Worm (Caenorhabditis elegans) whole organism, L4 larva: ENCODE data around the gene fzr-1.

ENCODE experiments used
- D1046.2 ChIP-seq: fragments of 200-800 bp; sonication (Bioruptor generic); IDR thresholded peaks from 2 replicates; pipeline ENCODE4 v1.3.6; 2022; ENCODE audit warnings: missing genetic modification characterization, missing compliant biosample characterization
- F10B5.3 ChIP-seq: sonication (generic microtip); optimal IDR thresholded peaks from 2 replicates; lab custom pipeline; 2016; ENCODE audit warnings: mild to moderate bottlenecking, missing genetic modification characterization, missing compliant biosample characterization
- F44E2.7 ChIP-seq: fragments of 200-800 bp; sonication (Bioruptor generic); IDR thresholded peaks from 2 replicates; pipeline ENCODE4 v2.1.2; 2022; ENCODE audit warnings: missing genetic modification characterization, missing compliant biosample characterization
- F49E8.2 ChIP-seq: sonication (generic microtip); optimal IDR thresholded peaks from 2 replicates; lab custom pipeline; 2016; ENCODE audit warnings: missing compliant biosample characterization, mild to moderate bottlenecking, missing genetic modification characterization, borderline replicate concordance
- Y48G9A.11 ChIP-seq: fragments of 200-800 bp; sonication (Bioruptor generic); IDR thresholded peaks from 2 replicates; pipeline ENCODE4 v1.3.6; 2022; ENCODE audit warnings: missing genetic modification reagents, missing genetic modification characterization, missing compliant biosample characterization
- Y5F2A.4 ChIP-seq: fragments of 200-800 bp; sonication (Bioruptor generic); optimal IDR thresholded peaks from 2 replicates; lab custom pipeline; 2018; ENCODE audit warnings: mild to moderate bottlenecking, missing genetic modification characterization, missing compliant biosample characterization
- ZK546.5 ChIP-seq, 2 experiments: sonication (generic microtip); optimal IDR thresholded peaks; 2 replicates each; lab custom pipeline; 2017; ENCODE audit warnings: missing biosample characterization in 2 of 2, missing genetic modification characterization in 2 of 2
- aha-1 ChIP-seq: fragments of 150-350 bp; peaks from one replicate; lab custom pipeline; 2014; ENCODE audit warnings: missing biosample characterization, missing genetic modification characterization
- arid-1 ChIP-seq: fragments of 200-800 bp; sonication (Bioruptor generic); conservative IDR thresholded peaks from 2 replicates; pipeline ENCODE4 v1.3.6; 2022; ENCODE audit warnings: missing genetic modification reagents, missing genetic modification characterization, missing compliant biosample characterization
- attf-4 ChIP-seq: sonication (generic microtip); optimal IDR thresholded peaks from 3 replicates; lab custom pipeline; 2017; ENCODE audit warnings: missing biosample characterization, missing genetic modification characterization
- ceh-32 ChIP-seq: sonication (generic microtip); optimal IDR thresholded peaks from 2 replicates; lab custom pipeline; 2016; ENCODE audit warnings: mild to moderate bottlenecking, missing genetic modification characterization, missing compliant biosample characterization; ENCODE audit not compliant: poor library complexity
- ceh-62 ChIP-seq: sonication (generic microtip); optimal IDR thresholded peaks from 2 replicates; lab custom pipeline; 2017; ENCODE audit warnings: missing biosample characterization, missing genetic modification characterization
- ces-1 ChIP-seq: fragments of 150-350 bp; sonication (generic microtip); optimal IDR thresholded peaks from 4 replicates; lab custom pipeline; 2014; ENCODE audit warnings: missing biosample characterization, missing genetic modification reagents, missing genetic modification characterization
- daf-12 ChIP-seq: fragments of 150-350 bp; optimal IDR thresholded peaks from 2 replicates; lab custom pipeline; 2014; ENCODE audit warnings: missing biosample characterization, missing genetic modification reagents, missing genetic modification characterization
- daf-16 ChIP-seq, 3 experiments: sonication (generic microtip); optimal IDR thresholded peaks; 2 replicates each; lab custom pipeline; 2016 to 2017; ENCODE audit warnings: missing genetic modification characterization in 3 of 3, missing genetic modification reagents in 3 of 3, mild to moderate bottlenecking in 2 of 3, missing compliant biosample characterization in 2 of 3, missing biosample characterization in 1 of 3, moderate library complexity in 1 of 3
- daf-8 ChIP-seq: fragments of 200-800 bp; sonication (Bioruptor generic); IDR thresholded peaks from 2 replicates; pipeline ENCODE4 v1.3.6; 2022; ENCODE audit warnings: missing genetic modification characterization, missing compliant biosample characterization
- dmd-6 ChIP-seq: fragments of 200-800 bp; sonication (Bioruptor generic); IDR thresholded peaks from 2 replicates; pipeline ENCODE4 v1.3.6; 2022; ENCODE audit warnings: missing genetic modification reagents, missing genetic modification characterization, missing compliant biosample characterization
- dmd-8 ChIP-seq: fragments of 200-800 bp; sonication (Bioruptor generic); IDR thresholded peaks from 2 replicates; pipeline ENCODE4 v1.3.6; 2022; ENCODE audit warnings: missing genetic modification characterization, missing compliant biosample characterization
- dmd-9 ChIP-seq: fragments of 200-800 bp; sonication (Bioruptor generic); IDR thresholded peaks from 2 replicates; pipeline ENCODE4 v1.3.6; 2022; ENCODE audit warnings: missing genetic modification reagents, missing genetic modification characterization, missing compliant biosample characterization
- dve-1 ChIP-seq: sonication (generic microtip); optimal IDR thresholded peaks from 2 replicates; lab custom pipeline; 2017; ENCODE audit warnings: antibody characterized with exemption, mild to moderate bottlenecking, missing genetic modification characterization, missing compliant biosample characterization; ENCODE audit not compliant: insufficient read depth
- egl-27 ChIP-seq: sonication (generic microtip); optimal IDR thresholded peaks from 3 replicates; lab custom pipeline; 2017; ENCODE audit warnings: missing biosample characterization, missing genetic modification reagents, missing genetic modification characterization
- fkh-10 ChIP-seq: fragments of 150-350 bp; optimal IDR thresholded peaks from 2 replicates; lab custom pipeline; 2014; ENCODE audit warnings: missing biosample characterization, missing genetic modification reagents, missing genetic modification characterization
- fos-1 ChIP-seq: fragments of 150-350 bp; optimal IDR thresholded peaks from 2 replicates; lab custom pipeline; 2014; ENCODE audit warnings: missing biosample characterization, missing genetic modification characterization
- hif-1 ChIP-seq, 2 experiments: sonication (generic microtip); optimal IDR thresholded peaks; 2 replicates each; lab custom pipeline; 2016 to 2017; ENCODE audit warnings: missing compliant biosample characterization in 2 of 2, missing genetic modification characterization in 2 of 2, missing genetic modification reagents in 2 of 2, missing genotype in 2 of 2, mild to moderate bottlenecking in 1 of 2
- hlh-30 ChIP-seq: sonication (generic microtip); optimal IDR thresholded peaks from 2 replicates; lab custom pipeline; 2017; ENCODE audit warnings: antibody characterized with exemption, mild to moderate bottlenecking, missing genetic modification characterization, missing compliant biosample characterization; ENCODE audit not compliant: insufficient read depth
- lim-7 ChIP-seq: fragments of 200-800 bp; sonication (Bioruptor generic); IDR thresholded peaks from 2 replicates; pipeline ENCODE4 v1.3.6; 2022; ENCODE audit warnings: missing genetic modification characterization, missing compliant biosample characterization
- lin-1 ChIP-seq: fragments of 200-800 bp; sonication (Bioruptor generic); IDR thresholded peaks from 2 replicates; pipeline ENCODE4 v1.3.6; 2022; ENCODE audit warnings: missing genetic modification reagents, missing genetic modification characterization, missing compliant biosample characterization
- lir-3 ChIP-seq: sonication (generic microtip); optimal IDR thresholded peaks from 2 replicates; lab custom pipeline; 2016; ENCODE audit warnings: mild to moderate bottlenecking, missing genetic modification characterization, missing compliant biosample characterization
- lsy-2 ChIP-seq, 2 experiments: fragments of 150-350 bp in 1 of 2; sonication (generic microtip) in 1 of 2; optimal IDR thresholded peaks; 2 replicates each; lab custom pipeline; 2014 to 2017; ENCODE audit warnings: missing biosample characterization in 2 of 2, missing genetic modification characterization in 2 of 2
- madf-5 ChIP-seq, 2 experiments: fragments of 200-800 bp; sonication (Bioruptor generic); IDR thresholded peaks; 2 replicates each; pipeline ENCODE4 v1.3.6; 2022; ENCODE audit warnings: missing compliant biosample characterization in 2 of 2, missing genetic modification characterization in 2 of 2
- madf-9 ChIP-seq: fragments of 200-800 bp; sonication (Bioruptor generic); conservative IDR thresholded peaks from 2 replicates; pipeline ENCODE4 v1.3.6; 2022; ENCODE audit warnings: missing genetic modification reagents, missing genetic modification characterization, missing compliant biosample characterization
- mdl-1 ChIP-seq, 2 experiments: fragments of 150-350 bp in 1 of 2; sonication (generic microtip) in 1 of 2; optimal IDR thresholded peaks; 2 replicates each; lab custom pipeline; 2014 to 2017; ENCODE audit warnings: missing biosample characterization in 2 of 2, missing genetic modification characterization in 2 of 2
- mdt-29 ChIP-seq: fragments of 200-800 bp; sonication (Bioruptor generic); IDR thresholded peaks from 2 replicates; pipeline ENCODE4 v1.3.6; 2022; ENCODE audit warnings: missing genetic modification reagents, missing genetic modification characterization, missing compliant biosample characterization
- mxl-2 ChIP-seq: fragments of 200-800 bp; sonication (Bioruptor generic); conservative IDR thresholded peaks from 2 replicates; pipeline ENCODE4 v1.3.6; 2022; ENCODE audit warnings: missing genetic modification reagents, missing genetic modification characterization, missing compliant biosample characterization
- mxl-3 ChIP-seq: fragments of 200-800 bp; sonication (Bioruptor generic); optimal IDR thresholded peaks from 2 replicates; lab custom pipeline; 2018; ENCODE audit warnings: mild to moderate bottlenecking, missing genetic modification characterization, missing compliant biosample characterization
- nhr-10 ChIP-seq: fragments of 150-350 bp; optimal IDR thresholded peaks from 2 replicates; lab custom pipeline; 2014; ENCODE audit warnings: missing biosample characterization, missing genetic modification characterization
- nhr-111 ChIP-seq: fragments of 200-800 bp; sonication (Bioruptor generic); optimal IDR thresholded peaks from 2 replicates; lab custom pipeline; 2018; ENCODE audit warnings: mild to moderate bottlenecking, missing genetic modification characterization, missing compliant biosample characterization
- nhr-25 ChIP-seq: sonication (generic microtip); optimal IDR thresholded peaks from 2 replicates; lab custom pipeline; 2017; ENCODE audit warnings: missing genetic modification characterization, mild to moderate bottlenecking, missing compliant biosample characterization, antibody characterized with exemption, moderate library complexity, borderline replicate concordance; ENCODE audit not compliant: insufficient read depth
- nhr-28 ChIP-seq: fragments of 150-350 bp; optimal IDR thresholded peaks from 2 replicates; lab custom pipeline; 2014; ENCODE audit warnings: missing biosample characterization, missing genetic modification characterization
- nhr-48 ChIP-seq: sonication (generic microtip); optimal IDR thresholded peaks from 2 replicates; lab custom pipeline; 2016; ENCODE audit warnings: mild to moderate bottlenecking, missing genetic modification characterization, missing compliant biosample characterization
- nhr-77 ChIP-seq: fragments of 150-350 bp; optimal IDR thresholded peaks from 2 replicates; lab custom pipeline; 2014; ENCODE audit warnings: missing biosample characterization, missing genetic modification characterization
- pqm-1 ChIP-seq: sonication (generic microtip); optimal IDR thresholded peaks from 2 replicates; lab custom pipeline; 2017; ENCODE audit warnings: missing biosample characterization, missing genetic modification characterization
- spr-3 ChIP-seq: fragments of 200-800 bp; sonication (Bioruptor generic); optimal IDR thresholded peaks from 2 replicates; lab custom pipeline; 2018; ENCODE audit warnings: mild to moderate bottlenecking, missing genetic modification characterization, missing compliant biosample characterization
- tra-1 ChIP-seq: fragments of 200-800 bp; sonication (Bioruptor generic); IDR thresholded peaks from 2 replicates; pipeline ENCODE4 v1.3.6; 2022; ENCODE audit warnings: missing genetic modification reagents, missing genetic modification characterization, missing compliant biosample characterization
- unc-130 ChIP-seq: sonication (generic microtip); optimal IDR thresholded peaks from 2 replicates; lab custom pipeline; 2016; ENCODE audit warnings: missing genetic modification reagents, missing genetic modification characterization, missing compliant biosample characterization
- unc-62 ChIP-seq, 3 experiments: fragments of 150-350 bp in 1 of 3; sonication (generic microtip); optimal IDR thresholded peaks in 2 of 3; peaks in 1 of 3; 1 replicate in 1 of 3; 2 replicates in 2 of 3; lab custom pipeline; 2014 to 2017; ENCODE audit warnings: missing biosample characterization in 3 of 3, missing genetic modification characterization in 3 of 3, missing genetic modification reagents in 3 of 3, missing genotype in 1 of 3
- zfp-2 ChIP-seq: sonication (generic microtip); optimal IDR thresholded peaks from 2 replicates; lab custom pipeline; 2016; ENCODE audit warnings: mild to moderate bottlenecking, missing genetic modification characterization, missing compliant biosample characterization
- zfp-3 ChIP-seq: fragments of 200-800 bp; sonication (Bioruptor generic); conservative IDR thresholded peaks from 2 replicates; pipeline ENCODE4 v1.3.6; 2022; ENCODE audit warnings: missing genetic modification reagents, missing genetic modification characterization, missing compliant biosample characterization
- zip-11 ChIP-seq: fragments of 200-800 bp; sonication (Bioruptor generic); IDR thresholded peaks from 2 replicates; pipeline ENCODE4 v1.3.6; 2022; ENCODE audit warnings: missing genetic modification characterization, missing compliant biosample characterization

fzr-1 gene

DNA sequence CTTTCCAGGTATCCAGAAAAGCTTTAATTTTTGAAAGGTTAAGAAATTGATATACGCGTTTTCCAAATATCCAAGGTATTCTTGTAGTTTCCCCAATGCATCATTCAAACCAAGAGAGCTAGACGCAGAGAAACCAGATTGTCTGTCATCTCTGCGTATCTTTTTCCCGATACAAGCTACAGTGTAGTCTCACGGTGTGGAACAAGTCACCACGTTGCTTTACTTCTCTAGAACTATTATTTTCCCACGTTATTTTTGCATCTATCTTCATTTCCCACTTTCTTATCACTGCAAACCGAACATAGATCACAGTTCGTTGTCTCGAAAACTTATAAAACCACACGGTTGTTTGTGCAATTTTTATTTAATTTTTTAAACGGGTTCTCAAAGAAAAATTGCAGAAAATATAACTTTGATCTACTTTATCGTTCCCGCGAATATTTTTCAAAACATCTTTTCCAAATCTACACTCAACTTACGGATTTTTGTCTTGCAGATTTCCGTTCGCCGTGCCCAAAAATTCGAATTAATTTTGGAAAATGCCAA is 12.0 kb upstream of the fzr-1 start, which contains the start of gene gstk-1 (continued):
- no peak for TF ChIP-seq Y5F2A.4 (GFP tag; lab: Kevin White, UChicago)
- TF ChIP-seq nhr-111 (GFP tag; lab: Kevin White, UChicago), result no peak
- peak in 1 of 2 experiments; percentile 3 for TF ChIP-seq unc-62 (GFP tag; optimal IDR thresholded peaks at IDR 0.05 in 1 of 2; lab: Kevin White, UChicago)
- no peak for TF ChIP-seq unc-62 (tag; optimal IDR thresholded peaks at IDR 0.05; lab: Kevin White, UChicago)
- TF ChIP-seq lim-7, result no peak
- no peak for TF ChIP-seq mxl-2 (GFP tag; lab: Robert Waterston, UW)
- no peak for TF ChIP-seq daf-8 (GFP tag; lab: Robert Waterston, UW)
- no peak for TF ChIP-seq lir-3
- no peak for TF ChIP-seq daf-16 (GFP tag; optimal IDR thresholded peaks at IDR 0.05; lab: Kevin White, UChicago)
- TF ChIP-seq daf-16 (tag; optimal IDR thresholded peaks at IDR 0.05; lab: Kevin White, UChicago), result peak; percentile 65
- no peak for TF ChIP-seq ces-1 (GFP tag; lab: Kevin White, UChicago)
- TF ChIP-seq lsy-2 (tag; optimal IDR thresholded peaks at IDR 0.05; lab: Kevin White, UChicago), result no peak
- TF ChIP-seq ZK546.5 (tag; optimal IDR thresholded peaks at IDR 0.05; lab: Kevin White, UChicago), result no peak
- TF ChIP-seq attf-4 (tag; lab: Kevin White, UChicago), result no peak
- TF ChIP-seq nhr-28 (tag; lab: Kevin White, UChicago), result peak; percentile 62
- peak; percentile 90 for TF ChIP-seq dmd-6
- TF ChIP-seq spr-3 (GFP tag; lab: Kevin White, UChicago), result no peak
- no peak for TF ChIP-seq zfp-2 (tag; lab: Kevin White, UChicago)
- TF ChIP-seq dve-1 (tag; lab: Kevin White, UChicago), result peak; percentile 58
- no peak for TF ChIP-seq lin-1 (GFP tag; lab: Robert Waterston, UW)
- TF ChIP-seq fos-1 (tag; lab: Kevin White, UChicago), result no peak
- no peak for TF ChIP-seq fkh-10 (GFP tag; lab: Kevin White, UChicago)
- no peak for TF ChIP-seq Y48G9A.11 (GFP tag; lab: Robert Waterston, UW)
- TF ChIP-seq F49E8.2 (tag; lab: Kevin White, UChicago), result no peak
- TF ChIP-seq dmd-9 (GFP tag; lab: Robert Waterston, UW), result no peak
- TF ChIP-seq nhr-77, result no peak
- TF ChIP-seq egl-27 (tag; lab: Kevin White, UChicago), result no peak
- TF ChIP-seq F10B5.3, result no peak
- TF ChIP-seq nhr-25 (tag; lab: Kevin White, UChicago), result no peak
- no peak for TF ChIP-seq F44E2.7
- TF ChIP-seq nhr-48, result peak; percentile 67
- TF ChIP-seq daf-12 (tag; lab: Kevin White, UChicago), result no peak
- TF ChIP-seq mdt-29 (GFP tag; lab: Robert Waterston, UW), result no peak
- no peak for TF ChIP-seq zfp-3 (GFP tag; lab: Robert Waterston, UW)
- TF ChIP-seq mxl-3 (GFP tag; lab: Kevin White, UChicago), result peak; percentile 98
- TF ChIP-seq mdl-1 (tag; optimal IDR thresholded peaks at IDR 0.05; lab: Kevin White, UChicago), result peak in 1 of 2 experiments; percentile 60
- TF ChIP-seq nhr-10 (tag; lab: Kevin White, UChicago), result no peak
- TF ChIP-seq hlh-30 (tag; lab: Kevin White, UChicago), result no peak
- peak; percentile 2 for TF ChIP-seq aha-1 (tag; lab: Kevin White, UChicago)
- no peak for TF ChIP-seq hif-1 (tag; optimal IDR thresholded peaks at IDR 0.05; lab: Kevin White, UChicago)
- no peak for TF ChIP-seq madf-5 (GFP tag; IDR thresholded peaks at IDR 0.05; lab: Robert Waterston, UW)
- TF ChIP-seq ceh-62 (tag; lab: Kevin White, UChicago), result no peak
- TF ChIP-seq D1046.2 (GFP tag; lab: Robert Waterston, UW), result no peak
- no peak for TF ChIP-seq tra-1 (GFP tag; lab: Robert Waterston, UW)
- TF ChIP-seq dmd-8 (GFP tag; lab: Robert Waterston, UW), result 0 out of 2 replicates have a peak, but pooled peaks have one; percentile 25
- TF ChIP-seq madf-9 (GFP tag; lab: Robert Waterston, UW), result no peak
- TF ChIP-seq zip-11 (GFP tag; lab: Robert Waterston, UW), result no peak
- TF ChIP-seq unc-130 (GFP tag; lab: Kevin White, UChicago), result no peak
- TF ChIP-seq pqm-1, result peak; percentile 22
- TF ChIP-seq arid-1 (GFP tag; lab: Robert Waterston, UW), result no peak
- no peak for TF ChIP-seq ceh-32 (tag; lab: Kevin White, UChicago)
